Worm (Caenorhabditis elegans) whole organism, young adult: ENCODE data around the gene jkk-1.

Source experiments
- B0019.2 ChIP-seq: fragments of 200-800 bp; sonication (Bioruptor generic); conservative IDR thresholded peaks from 2 replicates; pipeline ENCODE4 v1.3.6; 2022; ENCODE audit warnings: missing genetic modification reagents, missing genetic modification characterization, missing compliant biosample characterization
- B0035.1 ChIP-seq: sonication (generic microtip); optimal IDR thresholded peaks from 2 replicates; lab custom pipeline; 2016; ENCODE audit warnings: missing genetic modification characterization, mild to moderate bottlenecking, missing compliant biosample characterization, missing genotype, missing genetic modification reagents
- B0336.3 ChIP-seq: fragments of 200-800 bp; sonication (Bioruptor generic); IDR thresholded peaks from 2 replicates; pipeline ENCODE4 v1.3.6; 2022; ENCODE audit warnings: missing genetic modification characterization, missing compliant biosample characterization
- D2030.7 ChIP-seq: fragments of 200-800 bp; sonication (Bioruptor generic); IDR thresholded peaks from 2 replicates; pipeline ENCODE4 v1.3.6; 2022; ENCODE audit warnings: missing genetic modification reagents, missing genetic modification characterization, missing compliant biosample characterization
- F22D6.2 ChIP-seq: sonication (generic microtip); optimal IDR thresholded peaks from 2 replicates; lab custom pipeline; 2016; ENCODE audit warnings: mild to moderate bottlenecking, missing genetic modification characterization, missing compliant biosample characterization
- F23B12.7 ChIP-seq: sonication (generic microtip); optimal IDR thresholded peaks from 2 replicates; lab custom pipeline; 2017; ENCODE audit warnings: missing genetic modification characterization, mild to moderate bottlenecking, missing compliant biosample characterization, antibody characterized with exemption, moderate library complexity; ENCODE audit not compliant: insufficient read depth
- F33H1.4 ChIP-seq: fragments of 200-800 bp; sonication (Bioruptor generic); IDR thresholded peaks from 2 replicates; pipeline ENCODE4 v1.3.6; 2022; ENCODE audit warnings: missing genetic modification reagents, missing genetic modification characterization, missing compliant biosample characterization
- F49E8.2 ChIP-seq: sonication (generic microtip); optimal IDR thresholded peaks from 3 replicates; lab custom pipeline; 2017; ENCODE audit warnings: missing genetic modification characterization, mild to moderate bottlenecking, missing compliant biosample characterization, antibody characterized with exemption, moderate library complexity; ENCODE audit not compliant: insufficient read depth
- F57A8.1 ChIP-seq: fragments of 200-800 bp; sonication (Bioruptor generic); optimal IDR thresholded peaks from 2 replicates; lab custom pipeline; 2018; ENCODE audit warnings: mild to moderate bottlenecking, missing genetic modification characterization, moderate library complexity, missing compliant biosample characterization
- T26A5.8 ChIP-seq: sonication (generic microtip); optimal IDR thresholded peaks from 2 replicates; lab custom pipeline; 2016; ENCODE audit warnings: missing genetic modification characterization, missing compliant biosample characterization
- Y56A3A.18 ChIP-seq: fragments of 200-800 bp; sonication (Bioruptor generic); IDR thresholded peaks from 2 replicates; pipeline ENCODE4 v1.3.6; 2022; ENCODE audit warnings: missing genetic modification reagents, missing genetic modification characterization, missing compliant biosample characterization
- Y95B8A.8 ChIP-seq: fragments of 200-800 bp; sonication (Bioruptor generic); IDR thresholded peaks from 2 replicates; pipeline ENCODE4 v1.3.6; 2022; ENCODE audit warnings: missing genetic modification reagents, missing genetic modification characterization, missing compliant biosample characterization
- ZK185.1 ChIP-seq: sonication (generic microtip); optimal IDR thresholded peaks from 2 replicates; lab custom pipeline; 2016; ENCODE audit warnings: mild to moderate bottlenecking, missing genetic modification characterization, missing compliant biosample characterization; ENCODE audit not compliant: poor library complexity, severe bottlenecking
- aptf-2 ChIP-seq: fragments of 200-800 bp; sonication (Bioruptor generic); conservative IDR thresholded peaks from 2 replicates; pipeline ENCODE4 v1.3.6; 2022; ENCODE audit warnings: missing genetic modification reagents, missing genetic modification characterization, missing compliant biosample characterization
- ccch-3 ChIP-seq: fragments of 200-800 bp; sonication (Bioruptor generic); optimal IDR thresholded peaks from 2 replicates; lab custom pipeline; 2018; ENCODE audit warnings: mild to moderate bottlenecking, missing genetic modification characterization, missing compliant biosample characterization
- cebp-1 ChIP-seq, 2 experiments: fragments of 200-800 bp in 1 of 2; sonication (Bioruptor generic) in 1 of 2; sonication (generic microtip) in 1 of 2; IDR thresholded peaks in 1 of 2; optimal IDR thresholded peaks in 1 of 2; 2 replicates each; pipeline versions ENCODE4 v1.3.6 to Lab custom; 2017 to 2022; ENCODE audit warnings: missing compliant biosample characterization in 2 of 2, missing genetic modification characterization in 2 of 2, mild to moderate bottlenecking in 1 of 2, missing genetic modification reagents in 1 of 2, moderate library complexity in 1 of 2
- ceh-58 ChIP-seq: fragments of 200-800 bp; sonication (Bioruptor generic); IDR thresholded peaks from 2 replicates; pipeline ENCODE4 v1.3.6; 2022; ENCODE audit warnings: missing genetic modification characterization, missing compliant biosample characterization
- ceh-79 ChIP-seq: sonication (generic microtip); optimal IDR thresholded peaks from 2 replicates; lab custom pipeline; 2017; ENCODE audit warnings: mild to moderate bottlenecking, missing genetic modification characterization, missing compliant biosample characterization
- ceh-91 ChIP-seq: fragments of 200-800 bp; sonication (Bioruptor generic); IDR thresholded peaks from 2 replicates; pipeline ENCODE4 v1.3.6; 2022; ENCODE audit warnings: missing genetic modification reagents, missing genetic modification characterization, missing compliant biosample characterization
- chd-7 ChIP-seq: sonication (generic microtip); optimal IDR thresholded peaks from 2 replicates; lab custom pipeline; 2016; ENCODE audit warnings: mild to moderate bottlenecking, missing genetic modification characterization, moderate library complexity, missing compliant biosample characterization
- dox-1 ChIP-seq: fragments of 200-800 bp; sonication (Bioruptor generic); IDR thresholded peaks from 2 replicates; pipeline ENCODE4 v1.3.6; 2022; ENCODE audit warnings: missing genetic modification reagents, missing genetic modification characterization, missing compliant biosample characterization
- efl-1 ChIP-seq: fragments of 150-350 bp; optimal IDR thresholded peaks from 2 replicates; lab custom pipeline; 2014; ENCODE audit warnings: missing biosample characterization, missing genetic modification reagents, missing genetic modification characterization
- hlh-12 ChIP-seq: sonication (generic microtip); optimal IDR thresholded peaks from 2 replicates; lab custom pipeline; 2016; ENCODE audit warnings: missing genetic modification characterization, missing compliant biosample characterization
- hlh-26 ChIP-seq: fragments of 200-800 bp; sonication (Bioruptor generic); conservative IDR thresholded peaks from 2 replicates; pipeline ENCODE4 v1.3.6; 2022; ENCODE audit warnings: missing genetic modification reagents, missing genetic modification characterization, missing compliant biosample characterization
- hmg-20 ChIP-seq: fragments of 200-800 bp; sonication (Bioruptor generic); IDR thresholded peaks from 2 replicates; pipeline ENCODE4 v1.3.6; 2022; ENCODE audit warnings: missing genetic modification reagents, missing genetic modification characterization, missing compliant biosample characterization
- hsf-1 ChIP-seq: fragments of 200-800 bp; sonication (Bioruptor generic); IDR thresholded peaks from 2 replicates; pipeline ENCODE4 v1.3.6; 2022; ENCODE audit warnings: missing genetic modification reagents, missing genetic modification characterization, missing compliant biosample characterization
- lag-1 ChIP-seq: fragments of 200-800 bp; sonication (Bioruptor generic); IDR thresholded peaks from 2 replicates; pipeline ENCODE4 v1.3.6; 2022; ENCODE audit warnings: missing genetic modification reagents, missing genetic modification characterization, missing compliant biosample characterization
- lin-40 ChIP-seq: sonication (generic microtip); optimal IDR thresholded peaks from 2 replicates; lab custom pipeline; 2016; ENCODE audit warnings: missing genetic modification characterization, mild to moderate bottlenecking, missing compliant biosample characterization, missing genotype, missing genetic modification reagents
- madf-3 ChIP-seq: fragments of 200-800 bp; sonication (Bioruptor generic); IDR thresholded peaks from 2 replicates; pipeline ENCODE4 v1.3.6; 2022; ENCODE audit warnings: missing genetic modification reagents, missing genetic modification characterization, missing compliant biosample characterization
- mcd-1 ChIP-seq: fragments of 200-800 bp; sonication (Bioruptor generic); IDR thresholded peaks from 2 replicates; pipeline ENCODE4 v1.3.6; 2022; ENCODE audit warnings: missing genetic modification reagents, missing genetic modification characterization, missing compliant biosample characterization
- mes-4 ChIP-seq: sonication (generic microtip); optimal IDR thresholded peaks from 2 replicates; lab custom pipeline; 2016; ENCODE audit warnings: missing genotype, missing genetic modification characterization, missing compliant biosample characterization
- nhr-27 ChIP-seq: fragments of 200-800 bp; sonication (Bioruptor generic); optimal IDR thresholded peaks from 2 replicates; lab custom pipeline; 2018; ENCODE audit warnings: mild to moderate bottlenecking, missing genetic modification characterization, moderate library complexity, missing compliant biosample characterization
- nhr-90 ChIP-seq: sonication (generic microtip); optimal IDR thresholded peaks from 2 replicates; lab custom pipeline; 2016; ENCODE audit warnings: missing genotype, mild to moderate bottlenecking, missing genetic modification characterization, missing compliant biosample characterization
- pbrm-1 ChIP-seq: fragments of 200-800 bp; sonication (Bioruptor generic); IDR thresholded peaks from 2 replicates; pipeline ENCODE4 v1.3.6; 2022; ENCODE audit warnings: missing genetic modification reagents, missing genetic modification characterization, missing compliant biosample characterization
- tbp1 ChIP-seq: fragments of 200-800 bp; sonication (Bioruptor generic); optimal IDR thresholded peaks from 2 replicates; lab custom pipeline; 2018; ENCODE audit warnings: mild to moderate bottlenecking, missing genetic modification characterization, missing compliant biosample characterization
- tlf-1 ChIP-seq: fragments of 200-800 bp; sonication (Bioruptor generic); optimal IDR thresholded peaks from 2 replicates; lab custom pipeline; 2018; ENCODE audit warnings: mild to moderate bottlenecking, missing genetic modification characterization, missing compliant biosample characterization
- zim-3 ChIP-seq: sonication (generic microtip); optimal IDR thresholded peaks from 2 replicates; lab custom pipeline; 2017; ENCODE audit warnings: mild to moderate bottlenecking, missing genetic modification characterization, moderate library complexity, missing compliant biosample characterization
- ztf-22 ChIP-seq: fragments of 200-800 bp; sonication (Bioruptor generic); optimal IDR thresholded peaks from 2 replicates; lab custom pipeline; 2018; ENCODE audit warnings: mild to moderate bottlenecking, missing genetic modification characterization, moderate library complexity, missing compliant biosample characterization
- ztf-26 ChIP-seq: sonication (generic microtip); optimal IDR thresholded peaks from 2 replicates; lab custom pipeline; 2017; ENCODE audit warnings: missing genetic modification characterization, missing compliant biosample characterization

jkk-1 gene

ce11 chrX:5360682-5361081, 7.6 kb upstream of the jkk-1 start (continued):
- TF ChIP-seq nhr-90 (tag; lab: Kevin White, UChicago) (no peak), F49E8.2 (no peak), efl-1 (GFP tag; lab: Kevin White, UChicago) (peak; percentile 74), ccch-3 (GFP tag; lab: Kevin White, UChicago) (no peak), D2030.7 (GFP tag; lab: Robert Waterston, UW) (no peak), hmg-20 (GFP tag; lab: Robert Waterston, UW) (no peak), F22D6.2 (tag; lab: Kevin White, UChicago) (no peak), F57A8.1 (GFP tag; lab: Kevin White, UChicago) (no peak), ceh-58 (GFP tag; lab: Robert Waterston, UW) (no peak), ceh-79 (tag; lab: Kevin White, UChicago) (no peak), tbp1 (GFP tag; lab: Kevin White, UChicago) (no peak), T26A5.8 (no peak), F33H1.4 (GFP tag; lab: Robert Waterston, UW) (no peak), Y95B8A.8 (no peak), zim-3 (tag; lab: Kevin White, UChicago) (no peak), ztf-22 (no peak), nhr-27 (tag; lab: Kevin White, UChicago) (no peak), madf-3 (GFP tag; lab: Robert Waterston, UW) (no peak), ZK185.1 (no peak), F23B12.7 (no peak), B0336.3 (GFP tag; lab: Robert Waterston, UW) (no peak), pbrm-1 (GFP tag; lab: Robert Waterston, UW) (no peak), hlh-12 (tag; lab: Kevin White, UChicago) (no peak), hsf-1 (GFP tag; lab: Robert Waterston, UW) (no peak), cebp-1 (GFP tag; IDR thresholded peaks at IDR 0.05; lab: Robert Waterston, UW) (no peak), cebp-1 (tag; optimal IDR thresholded peaks at IDR 0.05; lab: Kevin White, UChicago) (no peak), Y56A3A.18 (GFP tag; lab: Robert Waterston, UW) (no peak), ztf-26 (tag; lab: Kevin White, UChicago) (no peak)

ce11 chrX:5364222-5364621, 4.0 kb upstream of the jkk-1 start, which contains the start of gene chtl-1:
TSS of gene chtl-1 (minus strand) at chrX:5364322.
- TF ChIP-seq nhr-90 (tag; lab: Kevin White, UChicago), result no peak
- TF ChIP-seq mcd-1, result no peak
- TF ChIP-seq tlf-1, result no peak
- no peak for TF ChIP-seq mes-4 (tag; lab: Kevin White, UChicago)
- no peak for TF ChIP-seq lin-40 (tag; lab: Kevin White, UChicago)
- no peak for TF ChIP-seq chd-7 (tag; lab: Kevin White, UChicago)
- no peak for TF ChIP-seq ceh-91 (GFP tag; lab: Robert Waterston, UW)
- no peak for TF ChIP-seq madf-3 (GFP tag; lab: Robert Waterston, UW)
- TF ChIP-seq lag-1 (GFP tag; lab: Robert Waterston, UW), result no peak
- TF ChIP-seq hlh-26 (GFP tag; lab: Robert Waterston, UW), result no peak
- no peak for TF ChIP-seq aptf-2 (GFP tag; lab: Robert Waterston, UW)
- no peak for TF ChIP-seq B0035.1 (tag; lab: Kevin White, UChicago)
- no peak for TF ChIP-seq B0019.2 (GFP tag; lab: Robert Waterston, UW)
- no peak for TF ChIP-seq dox-1
